Fruit fly (Drosophila melanogaster) whole organism, embryonic: Measurements from ENCODE around the gene pnr.

Experiments
- Abd-B ChIP-seq: fragments of 200-800 bp; sonication (Bioruptor generic); optimal IDR thresholded peaks from 2 replicates; lab custom pipeline; 2018; ENCODE audit warnings: missing biosample characterization, mild to moderate bottlenecking, missing genetic modification characterization, moderate library complexity
- Awh ChIP-seq: fragments of 200-800 bp; sonication (Bioruptor generic); IDR thresholded peaks from 2 replicates; pipeline ENCODE4, ENCODE4 v1.3.6; 2022; ENCODE audit warnings: missing biosample characterization, missing genetic modification characterization
- Blimp-1 ChIP-seq: fragments of 200-800 bp; sonication (Bioruptor generic); optimal IDR thresholded peaks from 3 replicates; lab custom pipeline; 2018; ENCODE audit warnings: missing biosample characterization, missing genetic modification characterization, mild to moderate bottlenecking, moderate library complexity, missing genetic modification reagents
- CG10209 ChIP-seq: fragments of 200-800 bp; sonication (Bioruptor generic); optimal IDR thresholded peaks from 3 replicates; lab custom pipeline; 2017; ENCODE audit warnings: missing biosample characterization, mild to moderate bottlenecking, missing genetic modification characterization, missing genetic modification reagents
- CG14710 ChIP-seq: fragments of 200-800 bp; sonication (Bioruptor generic); optimal IDR thresholded peaks from 3 replicates; lab custom pipeline; 2019; ENCODE audit warnings: missing biosample characterization, mild to moderate bottlenecking, missing genetic modification characterization, moderate library complexity
- CG14965 ChIP-seq: fragments of 200-800 bp; sonication (Bioruptor generic); optimal IDR thresholded peaks from 2 replicates; lab custom pipeline; 2016; ENCODE audit warnings: missing biosample characterization, missing genetic modification characterization, borderline replicate concordance
- CG1603 ChIP-seq: fragments of 200-800 bp; sonication (Bioruptor generic); optimal IDR thresholded peaks from 2 replicates; lab custom pipeline; 2019; ENCODE audit warnings: missing biosample characterization, mild to moderate bottlenecking, missing genetic modification characterization, moderate library complexity
- CG17829 ChIP-seq: fragments of 200-800 bp; optimal IDR thresholded peaks from 2 replicates; lab custom pipeline; 2019; ENCODE audit warnings: missing biosample characterization, mild to moderate bottlenecking, missing genetic modification characterization, moderate library complexity
- CG18262 ChIP-seq: fragments of 200-800 bp; optimal IDR thresholded peaks from 3 replicates; lab custom pipeline; 2019; ENCODE audit warnings: missing biosample characterization, mild to moderate bottlenecking, missing genetic modification characterization, moderate library complexity
- CG2202 ChIP-seq: fragments of 200-800 bp; sonication (Bioruptor generic); optimal IDR thresholded peaks from 2 replicates; lab custom pipeline; 2018; ENCODE audit warnings: missing biosample characterization, mild to moderate bottlenecking, missing genetic modification characterization
- CG3281 ChIP-seq: fragments of 200-800 bp; sonication (Bioruptor generic); optimal IDR thresholded peaks from 3 replicates; lab custom pipeline; 2017; ENCODE audit warnings: missing biosample characterization, mild to moderate bottlenecking, missing genetic modification characterization
- CG33557 ChIP-seq: fragments of 200-800 bp; sonication (Bioruptor generic); optimal IDR thresholded peaks from 2 replicates; lab custom pipeline; 2019; ENCODE audit warnings: missing biosample characterization, mild to moderate bottlenecking, missing genetic modification characterization, moderate library complexity
- CG7928 ChIP-seq: fragments of 200-800 bp; sonication (Bioruptor generic); optimal IDR thresholded peaks from 2 replicates; lab custom pipeline; 2017; ENCODE audit warnings: missing biosample characterization, mild to moderate bottlenecking, missing genetic modification characterization
- CG8478 ChIP-seq: fragments of >200 bp; optimal IDR thresholded peaks from 2 replicates; lab custom pipeline; 2018
- CG9932 ChIP-seq: fragments of 200-800 bp; sonication (Bioruptor generic); IDR thresholded peaks from 2 replicates; pipeline ENCODE4 v1.3.6; 2022; ENCODE audit warnings: missing biosample characterization, missing genetic modification characterization
- Camta ChIP-seq: fragments of 200-800 bp; sonication (Bioruptor generic); optimal IDR thresholded peaks from 2 replicates; lab custom pipeline; 2016; ENCODE audit warnings: missing biosample characterization, missing genetic modification characterization
- Dbx ChIP-seq: fragments of 200-800 bp; sonication (Bioruptor generic); IDR thresholded peaks from 3 replicates; pipeline ENCODE4 v1.3.6; 2022; ENCODE audit warnings: missing biosample characterization, missing genetic modification characterization
- Deaf1 ChIP-seq: fragments of 200-800 bp; optimal IDR thresholded peaks from 3 replicates; lab custom pipeline; 2019; ENCODE audit warnings: missing biosample characterization, mild to moderate bottlenecking, missing genetic modification characterization, moderate library complexity
- Dfd ChIP-seq, 2 experiments: fragments of >200 bp; optimal IDR thresholded peaks; 2 replicates each; lab custom pipeline; 2017; ENCODE audit warnings: missing biosample characterization in 2 of 2, missing genetic modification characterization in 2 of 2
- Hr51 ChIP-seq, 2 experiments: fragments of 200-800 bp; sonication (Bioruptor generic); optimal IDR thresholded peaks; 2 replicates in 1 of 2; 3 replicates in 1 of 2; lab custom pipeline; 2016 to 2018; ENCODE audit warnings: missing biosample characterization in 2 of 2, missing genetic modification characterization in 2 of 2, mild to moderate bottlenecking in 1 of 2, moderate library complexity in 1 of 2
- Mad ChIP-seq: fragments of 200-800 bp; sonication (Bioruptor generic); optimal IDR thresholded peaks from 2 replicates; lab custom pipeline; 2016; ENCODE audit warnings: missing biosample characterization, missing genetic modification characterization
- Mes4 ChIP-seq: fragments of 200-800 bp; sonication (Bioruptor generic); optimal IDR thresholded peaks from 2 replicates; lab custom pipeline; 2016; ENCODE audit warnings: missing biosample characterization, missing genetic modification characterization
- Myb ChIP-seq: fragments of 200-800 bp; sonication (Bioruptor generic); optimal IDR thresholded peaks from 2 replicates; lab custom pipeline; 2016; ENCODE audit warnings: missing biosample characterization, missing genetic modification characterization
- Neu2 ChIP-seq: fragments of 200-800 bp; sonication (Bioruptor generic); optimal IDR thresholded peaks from 3 replicates; lab custom pipeline; 2016; ENCODE audit warnings: missing biosample characterization, missing genetic modification characterization, borderline replicate concordance
- Nf-YA ChIP-seq: fragments of 200-800 bp; sonication (Bioruptor generic); IDR thresholded peaks from 2 replicates; pipeline ENCODE4 v1.3.6; 2022; ENCODE audit warnings: missing biosample characterization, missing genetic modification characterization
- Opbp ChIP-seq: fragments of 200-800 bp; sonication (Bioruptor generic); IDR thresholded peaks from 3 replicates; pipeline ENCODE4 v1.3.6; 2022; ENCODE audit warnings: missing biosample characterization, missing genetic modification characterization; ENCODE audit not compliant: partially characterized antibody
- Pdp1 ChIP-seq, 2 experiments: fragments of 200-800 bp; sonication (Bioruptor generic); optimal IDR thresholded peaks; 3 replicates each; lab custom pipeline; 2016; ENCODE audit warnings: missing biosample characterization in 2 of 2, missing genetic modification characterization in 2 of 2, mild to moderate bottlenecking in 1 of 2, moderate library complexity in 1 of 2
- Rx ChIP-seq: fragments of 200-800 bp; sonication (Bioruptor generic); IDR thresholded peaks from 2 replicates; pipeline ENCODE4 v1.3.6; 2022; ENCODE audit warnings: missing biosample characterization, missing genetic modification characterization
- abd-A ChIP-seq: fragments of 200-800 bp; sonication (Bioruptor generic); optimal IDR thresholded peaks from 3 replicates; lab custom pipeline; 2019; ENCODE audit warnings: missing biosample characterization, mild to moderate bottlenecking, missing genetic modification characterization, moderate library complexity
- bsh ChIP-seq, 2 experiments: fragments of 200-800 bp; sonication (Bioruptor generic); optimal IDR thresholded peaks; 2 replicates each; lab custom pipeline; 2017 to 2018; ENCODE audit warnings: mild to moderate bottlenecking in 2 of 2, missing biosample characterization in 2 of 2, missing genetic modification characterization in 2 of 2, moderate library complexity in 1 of 2
- chif ChIP-seq, 2 experiments: fragments of 200-800 bp; sonication (Bioruptor generic); optimal IDR thresholded peaks; 3 replicates each; lab custom pipeline; 2016; ENCODE audit warnings: missing biosample characterization in 2 of 2, missing genetic modification characterization in 2 of 2
- crc ChIP-seq: fragments of 200-800 bp; sonication (Bioruptor generic); optimal IDR thresholded peaks from 2 replicates; lab custom pipeline; 2016; ENCODE audit warnings: missing biosample characterization, missing genetic modification characterization
- danr ChIP-seq: fragments of 200-800 bp; sonication (Bioruptor generic); IDR thresholded peaks from 2 replicates; pipeline ENCODE4 v1.3.6; 2022; ENCODE audit warnings: missing biosample characterization, missing genetic modification characterization
- disco-r ChIP-seq: fragments of 200-800 bp; sonication (Bioruptor generic); optimal IDR thresholded peaks from 2 replicates; lab custom pipeline; 2016; ENCODE audit warnings: missing biosample characterization, missing genetic modification characterization
- gcm ChIP-seq: fragments of 200-800 bp; sonication (Bioruptor generic); optimal IDR thresholded peaks from 2 replicates; lab custom pipeline; 2019; ENCODE audit warnings: missing biosample characterization, mild to moderate bottlenecking, missing genetic modification characterization, moderate library complexity
- gsb-n ChIP-seq: fragments of 200-800 bp; sonication (Bioruptor generic); optimal IDR thresholded peaks from 3 replicates; lab custom pipeline; 2018; ENCODE audit warnings: missing biosample characterization, mild to moderate bottlenecking, missing genetic modification characterization
- h ChIP-seq: fragments of >200 bp; optimal IDR thresholded peaks from 2 replicates; lab custom pipeline; 2017
- kay ChIP-seq: fragments of 200-800 bp; sonication (Bioruptor generic); optimal IDR thresholded peaks from 2 replicates; lab custom pipeline; 2016; ENCODE audit warnings: missing biosample characterization, missing genetic modification characterization
- klu ChIP-seq: fragments of 200-800 bp; sonication (Bioruptor generic); IDR thresholded peaks from 2 replicates; pipeline ENCODE4 v1.3.6; 2022; ENCODE audit warnings: missing biosample characterization, missing genetic modification characterization
- kni ChIP-seq: fragments of 200-800 bp; sonication (Bioruptor generic); optimal IDR thresholded peaks from 3 replicates; lab custom pipeline; 2017; ENCODE audit warnings: mild to moderate bottlenecking, missing biosample characterization, missing genetic modification reagents, missing genetic modification characterization
- lola ChIP-seq, 3 experiments: fragments of >200 bp in 2 of 3; fragments of 200-800 bp in 1 of 3; sonication (Bioruptor generic) in 1 of 3; optimal IDR thresholded peaks; 2 replicates each; lab custom pipeline; 2017 to 2019; ENCODE audit warnings: missing biosample characterization in 3 of 3, missing genetic modification characterization in 3 of 3, mild to moderate bottlenecking in 1 of 3, moderate library complexity in 1 of 3
- oc ChIP-seq: fragments of 200-800 bp; sonication (Bioruptor generic); optimal IDR thresholded peaks from 2 replicates; lab custom pipeline; 2018; ENCODE audit warnings: missing biosample characterization, mild to moderate bottlenecking, missing genetic modification characterization, moderate library complexity
- sd ChIP-seq: fragments of 200-800 bp; sonication (Bioruptor generic); optimal IDR thresholded peaks from 3 replicates; lab custom pipeline; 2018; ENCODE audit warnings: missing biosample characterization, mild to moderate bottlenecking, missing genetic modification characterization, moderate library complexity
- sim ChIP-seq: fragments of 200-800 bp; sonication (Bioruptor generic); IDR thresholded peaks from 2 replicates; pipeline ENCODE4 v1.3.6; 2022; ENCODE audit warnings: missing biosample characterization, missing genetic modification characterization
- slp2 ChIP-seq: fragments of 200-800 bp; sonication (Bioruptor generic); optimal IDR thresholded peaks from 2 replicates; lab custom pipeline; 2016; ENCODE audit warnings: missing biosample characterization, missing genetic modification characterization
- tll ChIP-seq, 2 experiments: fragments of 200-800 bp in 1 of 2; fragments of >200 bp in 1 of 2; sonication (Bioruptor generic) in 1 of 2; optimal IDR thresholded peaks; 2 replicates each; lab custom pipeline; 2017 to 2019; ENCODE audit warnings: missing biosample characterization in 2 of 2, missing genetic modification characterization in 2 of 2, mild to moderate bottlenecking in 1 of 2, moderate library complexity in 1 of 2
- tna ChIP-seq: fragments of 200-800 bp; sonication (Bioruptor generic); IDR thresholded peaks from 2 replicates; pipeline ENCODE4 v1.3.6; 2022; ENCODE audit warnings: missing biosample characterization, missing genetic modification characterization; ENCODE audit not compliant: partially characterized antibody
- twi ChIP-seq: fragments of 200-800 bp; optimal IDR thresholded peaks from 2 replicates; lab custom pipeline; 2019; ENCODE audit warnings: missing biosample characterization, mild to moderate bottlenecking, missing genetic modification characterization, moderate library complexity
- vvl ChIP-seq: fragments of 200-800 bp; sonication (Bioruptor generic); IDR thresholded peaks from 2 replicates; pipeline ENCODE4 v1.3.6; 2022; ENCODE audit warnings: missing biosample characterization, missing genetic modification characterization
- zen ChIP-seq: fragments of 200-800 bp; sonication (Bioruptor generic); optimal IDR thresholded peaks from 3 replicates; lab custom pipeline; 2018; ENCODE audit warnings: missing biosample characterization, mild to moderate bottlenecking, missing genetic modification characterization, moderate library complexity

The pnr gene

dm6 chr3R:16082384-16082783, 56.5 kb downstream of the pnr start:
- no peak for TF ChIP-seq klu (GFP tag; lab: Robert Waterston, UW)
- TF ChIP-seq CG14710 (tag; lab: Kevin White, UChicago) = peak; percentile 1
- no peak for TF ChIP-seq Mad (GFP tag; lab: Kevin White, UChicago)
- TF ChIP-seq kay (GFP tag; lab: Kevin White, UChicago) = no peak
- peak; percentile 81 for TF ChIP-seq Awh (GFP tag; lab: Robert Waterston, UW)
- no peak for TF ChIP-seq CG1603 (tag; lab: Kevin White, UChicago)
- TF ChIP-seq CG3281 (GFP tag; lab: Kevin White, UChicago) = no peak
- TF ChIP-seq Dfd (GFP tag; optimal IDR thresholded peaks at IDR 0.05; lab: Kevin White, UChicago) = no peak
- no peak for TF ChIP-seq disco-r (GFP tag; lab: Kevin White, UChicago)
- peak; percentile 5 for TF ChIP-seq sd
- TF ChIP-seq zen = no peak
- no peak for TF ChIP-seq Opbp (GFP tag; lab: Robert Waterston, UW)
- peak; percentile 22 for TF ChIP-seq CG18262
- TF ChIP-seq tna (GFP tag; lab: Robert Waterston, UW) = no peak
- peak; percentile 21 for TF ChIP-seq CG2202 (tag; lab: Kevin White, UChicago)
- peak; percentile 39 for TF ChIP-seq oc (tag; lab: Kevin White, UChicago)
- 0 out of 2 replicates have a peak, but pooled peaks have one; percentile 31 for TF ChIP-seq vvl (GFP tag; lab: Robert Waterston, UW)
- TF ChIP-seq CG17829 (tag; lab: Kevin White, UChicago) = no peak
- TF ChIP-seq Neu2 (GFP tag; lab: Kevin White, UChicago) = no peak
- no peak for TF ChIP-seq danr
- no peak for TF ChIP-seq Dbx (GFP tag; lab: Robert Waterston, UW)
- no peak for TF ChIP-seq slp2 (GFP tag; lab: Kevin White, UChicago)
- TF ChIP-seq tll (GFP tag; optimal IDR thresholded peaks at IDR 0.05; lab: Kevin White, UChicago) = no peak
- TF ChIP-seq Rx (GFP tag; lab: Robert Waterston, UW) = no peak
- TF ChIP-seq twi = no peak
- TF ChIP-seq CG10209 (GFP tag; lab: Kevin White, UChicago) = no peak
- peak in 1 of 2 experiments; percentile 93 for TF ChIP-seq Pdp1 (GFP tag; optimal IDR thresholded peaks at IDR 0.05; lab: Kevin White, UChicago)
- TF ChIP-seq Myb = no peak
- TF ChIP-seq lola (GFP tag; optimal IDR thresholded peaks at IDR 0.05; lab: Kevin White, UChicago) = peak in 1 of 3 experiments; percentile 3
- TF ChIP-seq sim (GFP tag; lab: Robert Waterston, UW) = no peak
- no peak for TF ChIP-seq CG9932 (GFP tag; lab: Robert Waterston, UW)
- no peak for TF ChIP-seq Nf-YA (GFP tag; lab: Robert Waterston, UW)
- peak; percentile 72 for TF ChIP-seq CG33557 (GFP tag; lab: Kevin White, UChicago)
- TF ChIP-seq kni (GFP tag; lab: Kevin White, UChicago) = peak; percentile 85
- no peak for TF ChIP-seq Hr51 (GFP tag; optimal IDR thresholded peaks at IDR 0.05; lab: Kevin White, UChicago)
- no peak for TF ChIP-seq Deaf1 (tag; lab: Kevin White, UChicago)
- TF ChIP-seq Blimp-1 (GFP tag; lab: Kevin White, UChicago) = peak; percentile 100
- TF ChIP-seq Camta = no peak
- TF ChIP-seq gsb-n (tag; lab: Kevin White, UChicago) = peak; percentile 49
- no peak for TF ChIP-seq CG7928 (GFP tag; lab: Kevin White, UChicago)
- peak in 1 of 2 experiments; percentile 32 for TF ChIP-seq bsh (GFP tag; optimal IDR thresholded peaks at IDR 0.05; lab: Kevin White, UChicago)
- no peak for TF ChIP-seq chif (GFP tag; optimal IDR thresholded peaks at IDR 0.05; lab: Kevin White, UChicago)
- TF ChIP-seq Abd-B = no peak
- peak; percentile 43 for TF ChIP-seq abd-A (tag; lab: Kevin White, UChicago)
- no peak for TF ChIP-seq h (lab: Kevin White, UChicago)
- TF ChIP-seq Mes4 (GFP tag; lab: Kevin White, UChicago) = no peak
- TF ChIP-seq crc = no peak
- TF ChIP-seq CG8478 (lab: Kevin White, UChicago) = no peak
- TF ChIP-seq gcm = peak; percentile 2
- no peak for TF ChIP-seq CG14965
